Worm (Caenorhabditis elegans) whole organism, L2 larva: ENCODE results near the gene str-27.
"Not testable (repeated sequence)": the region's sequence is repeated elsewhere in the genome, so short reads cannot be mapped to it uniquely, and the experiment has no call there.

ENCODE experiments used
- ama-1 ChIP-seq: fragments of 150-350 bp; optimal IDR thresholded peaks from 2 replicates; lab custom pipeline; 2018; ENCODE audit warnings: inconsistent platforms
- ceh-82 ChIP-seq: fragments of 150-350 bp; optimal IDR thresholded peaks from 2 replicates; lab custom pipeline; 2014; ENCODE audit warnings: missing biosample characterization, missing genetic modification characterization
- fos-1 ChIP-seq: fragments of 150-350 bp; optimal IDR thresholded peaks from 2 replicates; lab custom pipeline; 2014; ENCODE audit warnings: missing biosample characterization, missing genetic modification characterization
- nhr-12 ChIP-seq: fragments of 150-350 bp; optimal IDR thresholded peaks from 2 replicates; lab custom pipeline; 2014; ENCODE audit warnings: missing biosample characterization, missing genetic modification characterization
- nhr-6 ChIP-seq: fragments of 150-350 bp; optimal IDR thresholded peaks from 2 replicates; lab custom pipeline; 2014; ENCODE audit warnings: missing biosample characterization, missing genetic modification characterization
- nhr-77 ChIP-seq: fragments of 150-350 bp; optimal IDR thresholded peaks from 2 replicates; lab custom pipeline; 2014; ENCODE audit warnings: missing biosample characterization, missing genetic modification characterization
- sma-9 ChIP-seq, 2 experiments: fragments of 150-350 bp in 1 of 2; sonication (generic microtip) in 1 of 2; optimal IDR thresholded peaks; 2 replicates each; lab custom pipeline; 2014 to 2016; ENCODE audit warnings: missing genetic modification characterization in 2 of 2, mild to moderate bottlenecking in 1 of 2, missing biosample characterization in 1 of 2, missing compliant biosample characterization in 1 of 2, missing genetic modification reagents in 1 of 2, moderate library complexity in 1 of 2
- snpc-4 ChIP-seq: fragments of 150-350 bp; optimal IDR thresholded peaks from 2 replicates; lab custom pipeline; 2014; ENCODE audit warnings: missing biosample characterization, missing genetic modification characterization
- ztf-11 ChIP-seq: sonication (generic microtip); optimal IDR thresholded peaks from 2 replicates; lab custom pipeline; 2017; ENCODE audit warnings: missing biosample characterization, missing genetic modification characterization
- ztf-4 ChIP-seq: fragments of 150-350 bp; optimal IDR thresholded peaks from 2 replicates; lab custom pipeline; 2014; ENCODE audit warnings: missing biosample characterization, missing genetic modification characterization

DNA sequence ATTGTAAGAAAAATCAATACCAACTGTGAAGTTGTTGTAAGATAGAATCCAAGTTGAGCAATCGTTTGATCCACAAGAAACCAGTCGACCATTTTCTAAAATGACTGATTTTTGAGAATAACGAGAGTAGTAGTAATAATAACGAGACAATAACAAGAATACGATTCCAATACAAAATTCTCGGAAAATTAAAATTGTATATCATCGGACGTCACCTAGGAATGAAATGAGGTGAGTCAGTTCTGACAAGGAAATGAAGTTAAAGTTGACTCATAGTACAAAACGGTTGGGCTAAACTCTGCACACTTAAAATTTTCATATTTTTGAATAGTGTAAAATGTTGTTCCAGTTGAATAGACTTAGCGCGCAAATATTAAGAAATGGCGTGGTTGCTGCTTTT lies 8.7 kb upstream of the str-27 start, which contains the start of gene str-19:
- not testable (repeated sequence) for TF ChIP-seq ama-1 (lab: Kevin White, UChicago); nhr-77 (tag; lab: Kevin White, UChicago); fos-1 (tag; lab: Kevin White, UChicago); ztf-11 (tag; lab: Kevin White, UChicago); snpc-4; ceh-82 (tag; lab: Kevin White, UChicago); sma-9 (GFP tag; optimal IDR thresholded peaks at IDR 0.05; lab: Kevin White, UChicago); sma-9 (tag; optimal IDR thresholded peaks at IDR 0.05; lab: Kevin White, UChicago); nhr-12; nhr-6 (tag; lab: Kevin White, UChicago); ztf-4 (tag; lab: Kevin White, UChicago)
